Fruit fly (Drosophila melanogaster) whole organism, wandering third instar larva: ENCODE data around the gene CG2246.

ENCODE experiments used
- Abd-B ChIP-seq: fragments of >200 bp; optimal IDR thresholded peaks from 2 replicates; lab custom pipeline; 2017; ENCODE audit warnings: missing biosample characterization, missing genetic modification characterization
- CG32264 ChIP-seq: fragments of 200-800 bp; sonication (Bioruptor generic); optimal IDR thresholded peaks from 2 replicates; lab custom pipeline; 2016; ENCODE audit warnings: missing biosample characterization, missing genetic modification characterization
- Dfd ChIP-seq: fragments of >200 bp; optimal IDR thresholded peaks from 2 replicates; lab custom pipeline; 2017; ENCODE audit warnings: missing biosample characterization, missing genetic modification characterization
- GATAd ChIP-seq: sonication (Bioruptor generic); optimal IDR thresholded peaks from 2 replicates; lab custom pipeline; 2016; ENCODE audit warnings: missing biosample characterization, missing genetic modification characterization
- Hnf4 ChIP-seq: fragments of 200-800 bp; sonication (Bioruptor generic); optimal IDR thresholded peaks from 2 replicates; lab custom pipeline; 2016; ENCODE audit warnings: missing biosample characterization, mild to moderate bottlenecking, missing genetic modification characterization
- Hr78 ChIP-seq: fragments of >200 bp; optimal IDR thresholded peaks from 2 replicates; lab custom pipeline; 2017; ENCODE audit warnings: missing biosample characterization, missing genetic modification characterization
- Hr83 ChIP-seq: fragments of 200-300 bp; sonication (Bioruptor generic); optimal IDR thresholded peaks from 2 replicates; lab custom pipeline; 2016; ENCODE audit warnings: missing biosample characterization, mild to moderate bottlenecking, missing genetic modification characterization, moderate library complexity; ENCODE audit not compliant: poor library complexity, severe bottlenecking
- Jra ChIP-seq: sonication (Bioruptor generic); optimal IDR thresholded peaks from 2 replicates; lab custom pipeline; 2016; ENCODE audit warnings: missing biosample characterization, missing genetic modification characterization
- Mio ChIP-seq: sonication (Bioruptor generic); optimal IDR thresholded peaks from 2 replicates; lab custom pipeline; 2016; ENCODE audit warnings: missing biosample characterization, missing genetic modification characterization
- N ChIP-seq: fragments of >200 bp; optimal IDR thresholded peaks from 2 replicates; lab custom pipeline; 2018; ENCODE audit warnings: missing biosample characterization, missing external identifiers, missing genetic modification characterization
- OdsH ChIP-seq: fragments of 200-800 bp; sonication (Bioruptor generic); optimal IDR thresholded peaks from 2 replicates; lab custom pipeline; 2016; ENCODE audit warnings: missing biosample characterization, mild to moderate bottlenecking, missing genetic modification characterization
- Rel ChIP-seq, 2 experiments: fragments of 200-800 bp; sonication (Bioruptor generic) in 1 of 2; optimal IDR thresholded peaks; 2 replicates in 1 of 2; 3 replicates in 1 of 2; lab custom pipeline; 2016 to 2019; ENCODE audit warnings: mild to moderate bottlenecking in 2 of 2, missing biosample characterization in 2 of 2, missing genetic modification characterization in 2 of 2, moderate library complexity in 1 of 2
- Sp1 ChIP-seq: fragments of 200-800 bp; sonication (Bioruptor generic); optimal IDR thresholded peaks from 3 replicates; lab custom pipeline; 2019; ENCODE audit warnings: missing biosample characterization, mild to moderate bottlenecking, missing genetic modification characterization, moderate library complexity
- Vsx2 ChIP-seq: fragments of 200-300, 225-300 bp; sonication (Bioruptor generic); optimal IDR thresholded peaks from 2 replicates; lab custom pipeline; 2018; ENCODE audit warnings: missing biosample characterization, missing genetic modification characterization; ENCODE audit not compliant: partially characterized antibody
- br ChIP-seq: fragments of 200-800 bp; sonication (Bioruptor generic); optimal IDR thresholded peaks from 2 replicates; lab custom pipeline; 2016; ENCODE audit warnings: missing biosample characterization, missing genetic modification characterization
- brk ChIP-seq: fragments of 200-800 bp; sonication (Bioruptor generic); optimal IDR thresholded peaks from 2 replicates; lab custom pipeline; 2016; ENCODE audit warnings: missing biosample characterization, mild to moderate bottlenecking, missing genetic modification characterization
- dl ChIP-seq, 2 experiments: fragments of 175-275, 200-275 bp in 1 of 2; fragments of 200-275 bp in 1 of 2; sonication (Bioruptor generic); optimal IDR thresholded peaks; lab custom pipeline; 2018; ENCODE audit warnings: mild to moderate bottlenecking in 2 of 2, missing biosample characterization in 2 of 2, missing genetic modification characterization in 2 of 2, moderate library complexity in 2 of 2; ENCODE audit not compliant: partially characterized antibody in 2 of 2, insufficient read depth in 1 of 2
- dmrt93B ChIP-seq: fragments of 200-800 bp; sonication (Bioruptor generic); optimal IDR thresholded peaks from 2 replicates; lab custom pipeline; 2018; ENCODE audit warnings: missing biosample characterization, mild to moderate bottlenecking, missing genetic modification characterization
- dsf ChIP-seq: sonication (Bioruptor generic); optimal IDR thresholded peaks from 2 replicates; lab custom pipeline; 2016; ENCODE audit warnings: missing biosample characterization, missing genetic modification characterization, borderline replicate concordance
- ey ChIP-seq: fragments of 200-800 bp; sonication (Bioruptor generic); optimal IDR thresholded peaks from 2 replicates; lab custom pipeline; 2016; ENCODE audit warnings: missing biosample characterization, missing genetic modification characterization
- foxo ChIP-seq, 2 experiments: fragments of 200-800 bp; sonication (Bioruptor generic); optimal IDR thresholded peaks; 2 replicates in 1 of 2; 3 replicates in 1 of 2; lab custom pipeline; 2016 to 2017; ENCODE audit warnings: missing biosample characterization in 2 of 2, missing genetic modification characterization in 2 of 2
- fru ChIP-seq: fragments of 200-800 bp; sonication (Bioruptor generic); optimal IDR thresholded peaks from 3 replicates; lab custom pipeline; 2016; ENCODE audit warnings: missing biosample characterization, mild to moderate bottlenecking, missing genetic modification characterization
- h ChIP-seq: fragments of 200-800 bp; sonication (Bioruptor generic); optimal IDR thresholded peaks from 3 replicates; lab custom pipeline; 2016; ENCODE audit warnings: missing biosample characterization, mild to moderate bottlenecking, missing genetic modification characterization
- jim ChIP-seq: fragments of 175-275, 200-325 bp; sonication (Bioruptor generic); optimal IDR thresholded peaks from 2 replicates; lab custom pipeline; 2016; ENCODE audit warnings: missing biosample characterization, mild to moderate bottlenecking, missing genetic modification characterization
- pan ChIP-seq: fragments of >200 bp; optimal IDR thresholded peaks from 2 replicates; lab custom pipeline; 2017
- psq ChIP-seq: fragments of 200-800 bp; sonication (Bioruptor generic); optimal IDR thresholded peaks from 3 replicates; lab custom pipeline; 2017; ENCODE audit warnings: missing biosample characterization, mild to moderate bottlenecking, missing genetic modification characterization, moderate library complexity
- sage ChIP-seq: fragments of 200-800 bp; sonication (Bioruptor generic); optimal IDR thresholded peaks from 2 replicates; lab custom pipeline; 2016; ENCODE audit warnings: missing biosample characterization, mild to moderate bottlenecking, missing genetic modification characterization
- sv ChIP-seq: fragments of 200-800 bp; sonication (Bioruptor generic); optimal IDR thresholded peaks from 3 replicates; lab custom pipeline; 2016; ENCODE audit warnings: missing biosample characterization, missing genetic modification characterization
- usp ChIP-seq: fragments of >200 bp; optimal IDR thresholded peaks from 2 replicates; lab custom pipeline; 2017; ENCODE audit warnings: missing biosample characterization, missing genetic modification characterization

Gene CG2246

DNA sequence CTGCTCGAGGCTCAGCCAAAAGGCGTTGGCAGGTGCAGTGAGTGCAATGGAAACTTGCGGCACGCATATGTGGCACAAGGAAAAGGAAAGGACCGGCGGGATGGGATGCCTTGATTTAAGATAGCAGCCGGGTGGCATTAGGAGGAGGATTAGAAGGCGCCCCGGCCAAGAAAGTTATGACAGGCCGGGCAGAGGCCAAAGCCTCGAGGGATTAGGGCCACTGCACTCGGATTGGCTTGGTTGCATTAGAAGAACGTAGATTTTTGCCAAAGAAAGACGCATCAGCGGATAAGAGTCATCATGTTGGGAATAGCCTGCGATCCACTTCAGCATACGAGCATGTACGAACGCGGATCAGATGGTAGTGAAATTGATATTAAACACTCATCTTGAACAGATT, 4.6 kb downstream of the CG2246 start, which contains the start of gene CG31019:
Gene CG31019 (plus strand): TSS at position 301 of the 400 bp plus-strand sequence.
- TF ChIP-seq GATAd: no peak
- no peak for TF ChIP-seq br
- no peak for TF ChIP-seq dmrt93B (GFP tag; lab: Kevin White, UChicago)
- no peak for TF ChIP-seq psq (GFP tag; lab: Kevin White, UChicago)
- TF ChIP-seq CG32264: no peak
- no peak for TF ChIP-seq Hr83 (GFP tag; lab: Kevin White, UChicago)
- no peak for TF ChIP-seq Hnf4 (GFP tag; lab: Kevin White, UChicago)
- TF ChIP-seq Hr78 (GFP tag; lab: Kevin White, UChicago): no peak
- no peak for TF ChIP-seq sage (GFP tag; lab: Kevin White, UChicago)
- TF ChIP-seq dl (GFP tag; optimal IDR thresholded peaks at IDR 0.05; lab: Kevin White, UChicago; ENCODE audit: insufficient read depth in 1 of 2, partially characterized antibody in 2 of 2): no peak
- TF ChIP-seq OdsH: no peak
- TF ChIP-seq N (GFP tag; lab: Kevin White, UChicago): no peak
- TF ChIP-seq usp (GFP tag; lab: Kevin White, UChicago): no peak
- no peak for TF ChIP-seq jim (GFP tag; lab: Kevin White, UChicago)
- TF ChIP-seq, all 38 proteins: peak for 0

DNA sequence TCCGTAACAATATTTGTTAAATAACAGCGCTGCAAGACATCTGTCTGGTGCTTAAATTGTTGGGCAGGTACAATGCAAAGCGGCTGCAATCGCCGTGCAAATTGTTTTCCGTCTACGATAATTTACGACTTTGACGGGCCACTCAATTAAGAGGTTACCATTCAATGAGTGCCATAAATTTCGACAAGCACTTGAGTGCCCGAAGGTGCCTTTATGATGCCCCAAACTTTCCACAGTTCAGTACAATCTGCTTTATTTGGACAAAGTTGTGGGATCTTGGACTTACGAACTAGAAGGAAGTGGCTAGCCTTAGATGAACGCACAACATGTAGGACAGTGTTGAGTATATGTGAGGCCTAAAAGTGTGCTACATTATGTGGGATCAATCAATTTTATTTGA, 8.6 kb downstream of the CG2246 start:
- no peak for TF ChIP-seq sage (GFP tag; lab: Kevin White, UChicago)

DNA sequence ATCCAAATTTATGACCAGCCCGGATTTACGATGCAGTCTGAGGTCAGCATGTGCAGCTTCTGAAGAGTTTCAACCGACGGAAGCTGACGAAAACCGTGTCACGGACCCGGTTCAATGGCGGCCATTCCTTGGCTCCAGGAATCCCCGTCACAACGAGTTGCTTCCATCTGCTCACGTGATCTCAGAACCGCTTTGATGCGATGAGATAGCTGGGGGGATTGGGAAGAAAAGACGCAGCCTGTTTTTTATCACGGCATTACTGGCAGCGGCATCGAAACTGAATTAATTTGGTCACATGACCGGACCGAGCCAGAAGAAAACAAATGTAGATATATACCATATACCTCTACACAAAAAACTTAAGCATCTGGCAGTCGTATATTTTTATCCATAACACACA, 10.4 kb downstream of the CG2246 start:
- peak; percentile 52 for TF ChIP-seq fru (GFP tag; lab: Kevin White, UChicago)
- TF ChIP-seq Rel (GFP tag; optimal IDR thresholded peaks at IDR 0.05; lab: Kevin White, UChicago): no peak
- peak; percentile 95 for TF ChIP-seq Rel (tag; optimal IDR thresholded peaks at IDR 0.05; lab: Kevin White, UChicago)
- no peak for TF ChIP-seq Sp1

DNA sequence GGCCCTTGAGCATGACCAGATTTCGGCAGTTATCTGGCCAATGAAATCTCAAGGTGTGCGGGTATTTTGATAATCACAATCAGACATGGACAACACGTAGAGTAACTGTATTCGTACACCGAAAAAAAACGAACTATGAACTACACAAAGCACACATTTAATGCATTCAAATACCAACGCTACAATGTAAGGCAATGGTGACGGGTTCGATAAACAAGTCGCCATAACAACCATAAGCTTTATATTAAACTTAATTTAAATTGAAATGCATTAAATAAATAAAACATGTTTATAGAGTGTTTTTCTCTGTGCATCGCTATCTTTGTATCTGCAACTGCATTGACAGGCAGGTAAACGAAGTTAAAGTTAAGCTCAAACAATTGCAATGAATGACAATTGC, 11.1 kb downstream of the CG2246 start:
- TF ChIP-seq GATAd: no peak
- TF ChIP-seq h (GFP tag; lab: Kevin White, UChicago): peak; percentile 12
- TF ChIP-seq, all 38 proteins: peak for 1

DNA sequence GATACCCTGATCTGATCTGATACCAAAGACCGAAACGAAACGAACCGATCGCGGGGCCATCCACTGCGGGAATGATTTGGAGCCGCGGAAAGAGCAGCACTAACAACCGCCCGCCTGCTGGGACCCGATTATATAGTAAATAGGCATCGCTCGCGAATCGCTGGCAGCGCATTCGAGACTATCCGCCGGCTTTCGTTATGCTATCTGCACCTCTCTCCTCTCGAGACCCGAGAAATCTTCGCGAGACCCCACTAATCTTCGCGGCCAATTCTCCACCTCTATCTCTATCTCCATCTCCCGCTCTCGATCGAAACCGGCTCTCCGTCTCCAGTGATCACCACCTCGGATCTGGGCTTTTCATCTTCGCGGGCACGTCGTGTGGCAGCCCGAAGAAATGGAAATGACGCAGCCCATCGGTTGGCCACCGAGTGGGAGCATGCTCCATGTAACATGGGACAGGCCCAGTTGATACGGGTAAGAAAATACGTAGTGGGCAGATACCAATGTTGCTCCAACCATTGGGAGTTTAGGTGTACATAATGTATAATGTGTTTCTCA, 14.0 kb downstream of the CG2246 start, which contains the start of gene CG9717:
Gene CG9717 (minus strand): TSS at position 107 of the 558 bp plus-strand sequence.
- TF ChIP-seq Abd-B (GFP tag; lab: Kevin White, UChicago) (no peak), dsf (GFP tag; lab: Kevin White, UChicago) (no peak), Dfd (GFP tag; lab: Kevin White, UChicago) (no peak), jim (GFP tag; lab: Kevin White, UChicago) (no peak), br (no peak), Vsx2 (GFP tag; lab: Kevin White, UChicago) (no peak), sv (GFP tag; lab: Kevin White, UChicago) (no peak), Rel (GFP tag; optimal IDR thresholded peaks at IDR 0.05; lab: Kevin White, UChicago) (no peak), Rel (tag; optimal IDR thresholded peaks at IDR 0.05; lab: Kevin White, UChicago) (no peak), fru (GFP tag; lab: Kevin White, UChicago) (no peak), Jra (GFP tag; lab: Kevin White, UChicago) (no peak), N (GFP tag; lab: Kevin White, UChicago) (no peak), brk (GFP tag; lab: Kevin White, UChicago) (no peak), Mio (GFP tag; lab: Kevin White, UChicago) (no peak), pan (no peak)

DNA sequence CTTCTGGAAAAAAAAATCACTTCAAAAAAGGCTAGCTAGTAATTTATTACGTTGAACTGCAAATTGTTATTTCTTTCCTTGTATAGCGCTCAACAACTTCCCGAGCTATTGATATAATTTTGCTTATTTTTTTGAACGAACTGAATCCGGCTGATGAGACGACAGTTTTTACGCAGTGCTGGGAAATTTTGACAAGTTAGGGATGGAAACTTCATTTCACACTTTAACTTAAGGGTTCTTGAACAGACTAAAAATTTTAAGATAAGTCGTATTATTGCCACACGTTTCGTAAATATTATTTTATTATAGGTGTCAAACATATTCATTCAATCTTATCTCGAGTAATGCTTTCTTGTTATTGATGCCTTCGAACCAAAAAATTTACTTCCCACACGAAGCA, 17.7 kb downstream of the CG2246 start, which contains the start of gene Rpt6R:
Gene Rpt6R (minus strand): TSS at position 156 of the 400 bp plus-strand sequence.
- TF ChIP-seq Mio (GFP tag; lab: Kevin White, UChicago): no peak
- no peak for TF ChIP-seq Hr83 (GFP tag; lab: Kevin White, UChicago)
- no peak for TF ChIP-seq Jra (GFP tag; lab: Kevin White, UChicago)
- TF ChIP-seq dl (GFP tag; optimal IDR thresholded peaks at IDR 0.05; lab: Kevin White, UChicago; ENCODE audit: insufficient read depth in 1 of 2, partially characterized antibody in 2 of 2): no peak
- TF ChIP-seq ey (GFP tag; lab: Kevin White, UChicago): no peak
- no peak for TF ChIP-seq brk (GFP tag; lab: Kevin White, UChicago)
- TF ChIP-seq usp (GFP tag; lab: Kevin White, UChicago): no peak
- TF ChIP-seq sv (GFP tag; lab: Kevin White, UChicago): no peak
- TF ChIP-seq foxo (GFP tag; optimal IDR thresholded peaks at IDR 0.05; lab: Kevin White, UChicago): no peak
- no peak for TF ChIP-seq h (GFP tag; lab: Kevin White, UChicago)
